Fruit fly (Drosophila melanogaster) whole organism, embryonic: Measurements from ENCODE around the gene CG16779.

ENCODE experiments used
- Ada2b ChIP-seq: fragments of 200-800 bp; sonication (Bioruptor generic); IDR thresholded peaks from 2 replicates; pipeline ENCODE4 v1.3.6; 2022; ENCODE audit warnings: missing biosample characterization, missing genetic modification characterization
- Atf3 ChIP-seq: fragments of 200-800 bp; sonication (Bioruptor generic); optimal IDR thresholded peaks from 3 replicates; lab custom pipeline; 2016; ENCODE audit warnings: missing biosample characterization, missing genetic modification characterization
- CG11560 ChIP-seq: fragments of 200-800 bp; sonication (Bioruptor generic); IDR thresholded peaks from 3 replicates; pipeline ENCODE4 v1.3.6; 2022; ENCODE audit warnings: missing biosample characterization, missing genetic modification characterization
- CG12391 ChIP-seq: fragments of 200-800 bp; sonication (Bioruptor generic); optimal IDR thresholded peaks from 3 replicates; lab custom pipeline; 2018; ENCODE audit warnings: missing biosample characterization, mild to moderate bottlenecking, missing genetic modification characterization, moderate library complexity
- CG13424 ChIP-seq: fragments of 200-800 bp; sonication (Bioruptor generic); optimal IDR thresholded peaks from 2 replicates; lab custom pipeline; 2019; ENCODE audit warnings: missing biosample characterization, mild to moderate bottlenecking, missing genetic modification characterization, moderate library complexity
- CG13894 ChIP-seq: fragments of 200-800 bp; sonication (Bioruptor generic); optimal IDR thresholded peaks from 3 replicates; lab custom pipeline; 2018; ENCODE audit warnings: missing biosample characterization, mild to moderate bottlenecking, missing genetic modification characterization, moderate library complexity
- CG14014 ChIP-seq: fragments of 200-800 bp; sonication (Bioruptor generic); IDR thresholded peaks from 2 replicates; pipeline ENCODE4 v1.3.6; 2022; ENCODE audit warnings: missing biosample characterization, missing genetic modification characterization
- CG15479 ChIP-seq: fragments of 200-800 bp; sonication (Bioruptor generic); optimal IDR thresholded peaks from 3 replicates; lab custom pipeline; 2019; ENCODE audit warnings: missing biosample characterization, mild to moderate bottlenecking, missing genetic modification characterization, moderate library complexity
- CG15601 ChIP-seq: fragments of 200-800 bp; sonication (Bioruptor generic); optimal IDR thresholded peaks from 3 replicates; lab custom pipeline; 2019; ENCODE audit warnings: missing biosample characterization, mild to moderate bottlenecking, missing genetic modification characterization, moderate library complexity
- CG1603 ChIP-seq: fragments of 200-800 bp; sonication (Bioruptor generic); optimal IDR thresholded peaks from 2 replicates; lab custom pipeline; 2019; ENCODE audit warnings: missing biosample characterization, mild to moderate bottlenecking, missing genetic modification characterization, moderate library complexity
- CG1647 ChIP-seq: fragments of 200-800 bp; sonication (Bioruptor generic); optimal IDR thresholded peaks from 3 replicates; lab custom pipeline; 2016; ENCODE audit warnings: missing biosample characterization, missing genetic modification characterization
- CG18476 ChIP-seq: fragments of 200-800 bp; sonication (Bioruptor generic); optimal IDR thresholded peaks from 2 replicates; lab custom pipeline; 2016; ENCODE audit warnings: missing biosample characterization, mild to moderate bottlenecking, missing genetic modification characterization
- CG30020 ChIP-seq: fragments of 200-800 bp; optimal IDR thresholded peaks from 2 replicates; lab custom pipeline; 2019; ENCODE audit warnings: missing biosample characterization, mild to moderate bottlenecking, missing genetic modification characterization, moderate library complexity
- CG30431 ChIP-seq: fragments of 200-800 bp; sonication (Bioruptor generic); optimal IDR thresholded peaks from 2 replicates; lab custom pipeline; 2017; ENCODE audit warnings: missing biosample characterization, missing genetic modification characterization
- CG34224 ChIP-seq: fragments of 200-800 bp; sonication (Bioruptor generic); IDR thresholded peaks from 3 replicates; pipeline ENCODE4 v1.3.6; 2022; ENCODE audit warnings: missing biosample characterization, missing genetic modification characterization; ENCODE audit not compliant: partially characterized antibody
- CG4730 ChIP-seq: fragments of 200-800 bp; sonication (Bioruptor generic); IDR thresholded peaks from 2 replicates; pipeline ENCODE4 v1.3.6; 2022; ENCODE audit warnings: missing biosample characterization, missing genetic modification characterization
- CG6689 ChIP-seq: fragments of 200-800 bp; sonication (Bioruptor generic); IDR thresholded peaks from 2 replicates; pipeline ENCODE4 v1.3.6; 2022; ENCODE audit warnings: missing biosample characterization, missing genetic modification characterization
- CG7928 ChIP-seq: fragments of 200-800 bp; sonication (Bioruptor generic); optimal IDR thresholded peaks from 2 replicates; lab custom pipeline; 2017; ENCODE audit warnings: missing biosample characterization, mild to moderate bottlenecking, missing genetic modification characterization
- CG9876 ChIP-seq: fragments of 200-800 bp; sonication (Bioruptor generic); optimal IDR thresholded peaks from 2 replicates; lab custom pipeline; 2016; ENCODE audit warnings: missing biosample characterization, missing genetic modification characterization
- D ChIP-seq, 2 experiments: fragments of 200-800 bp in 1 of 2; fragments of >200 bp in 1 of 2; sonication (Bioruptor generic) in 1 of 2; optimal IDR thresholded peaks; 2 replicates in 1 of 2; 3 replicates in 1 of 2; lab custom pipeline; 2017; ENCODE audit warnings: mild to moderate bottlenecking in 1 of 2, missing biosample characterization in 1 of 2, missing genetic modification characterization in 1 of 2, missing genetic modification reagents in 1 of 2
- Dref ChIP-seq: fragments of 200-800 bp; sonication (Bioruptor generic); IDR thresholded peaks from 2 replicates; pipeline ENCODE4 v1.3.6; 2022; ENCODE audit warnings: missing biosample characterization, missing genetic modification characterization
- Fer1 ChIP-seq: fragments of 200-800 bp; sonication (Bioruptor generic); optimal IDR thresholded peaks from 2 replicates; lab custom pipeline; 2017; ENCODE audit warnings: missing biosample characterization, mild to moderate bottlenecking, missing genetic modification characterization
- Gsc ChIP-seq: fragments of 200-800 bp; sonication (Bioruptor generic); IDR thresholded peaks from 2 replicates; pipeline ENCODE4 v1.3.6; 2022; ENCODE audit warnings: missing biosample characterization, missing genetic modification characterization
- HHEX ChIP-seq: fragments of 200-800 bp; sonication (Bioruptor generic); optimal IDR thresholded peaks from 3 replicates; lab custom pipeline; 2017; ENCODE audit warnings: missing biosample characterization, mild to moderate bottlenecking, missing genetic modification characterization, missing genetic modification reagents
- HLHmδ ChIP-seq: fragments of 200-800 bp; sonication (Bioruptor generic); optimal IDR thresholded peaks from 2 replicates; lab custom pipeline; 2018; ENCODE audit warnings: missing biosample characterization, mild to moderate bottlenecking, missing genetic modification characterization, moderate library complexity
- Med ChIP-seq: fragments of 200-800 bp; sonication (Bioruptor generic); peaks from one replicate; lab custom pipeline; 2016; ENCODE audit warnings: missing biosample characterization, missing genetic modification characterization, mild to moderate bottlenecking, inconsistent platforms, moderate library complexity
- Myb ChIP-seq: fragments of 200-800 bp; sonication (Bioruptor generic); optimal IDR thresholded peaks from 2 replicates; lab custom pipeline; 2016; ENCODE audit warnings: missing biosample characterization, missing genetic modification characterization
- NC2β ChIP-seq: fragments of 200-800 bp; sonication (Bioruptor generic); optimal IDR thresholded peaks from 2 replicates; lab custom pipeline; 2016; ENCODE audit warnings: missing biosample characterization, missing genetic modification characterization
- NFAT ChIP-seq: fragments of 200-800 bp; sonication (Bioruptor generic); IDR thresholded peaks from 2 replicates; pipeline ENCODE4 v1.3.6; 2022; ENCODE audit warnings: missing biosample characterization, missing genetic modification characterization
- Optix ChIP-seq: fragments of 200-800 bp; sonication (Bioruptor generic); IDR thresholded peaks from 3 replicates; pipeline ENCODE4 v1.3.6; 2022; ENCODE audit warnings: missing biosample characterization, missing genetic modification characterization
- Ravus ChIP-seq: fragments of 200-800 bp; sonication (Bioruptor generic); IDR thresholded peaks from 2 replicates; pipeline ENCODE4 v1.3.6; 2022; ENCODE audit warnings: missing biosample characterization, missing genetic modification characterization
- Rfx ChIP-seq: fragments of 200-800 bp; sonication (Bioruptor generic); IDR thresholded peaks from 2 replicates; pipeline ENCODE4 v1.3.6; 2022; ENCODE audit warnings: missing biosample characterization, missing genetic modification characterization
- Spps ChIP-seq: fragments of 200-800 bp; sonication (Bioruptor generic); optimal IDR thresholded peaks from 2 replicates; lab custom pipeline; 2018; ENCODE audit warnings: missing biosample characterization, mild to moderate bottlenecking, missing genetic modification characterization
- Xrp1 ChIP-seq: fragments of 200-800 bp; sonication (Bioruptor generic); IDR thresholded peaks from 2 replicates; pipeline ENCODE4 v1.3.6; 2022; ENCODE audit warnings: missing biosample characterization, missing genetic modification characterization
- amos ChIP-seq: fragments of 200-800 bp; sonication (Bioruptor generic); IDR thresholded peaks from 2 replicates; pipeline ENCODE4 v1.3.6; 2022; ENCODE audit warnings: missing biosample characterization, missing genetic modification characterization; ENCODE audit not compliant: partially characterized antibody
- ato ChIP-seq: fragments of 200-800 bp; sonication (Bioruptor generic); IDR thresholded peaks from 2 replicates; pipeline ENCODE4 v1.3.6; 2022; ENCODE audit warnings: missing biosample characterization, missing genetic modification characterization; ENCODE audit not compliant: partially characterized antibody
- cas ChIP-seq: fragments of 200-800 bp; sonication (Bioruptor generic); IDR thresholded peaks from 2 replicates; pipeline ENCODE4 v1.3.6; 2022; ENCODE audit warnings: missing biosample characterization, missing genetic modification characterization
- fu2 ChIP-seq: fragments of 200-800 bp; sonication (Bioruptor generic); optimal IDR thresholded peaks from 2 replicates; lab custom pipeline; 2016; ENCODE audit warnings: missing biosample characterization, missing genetic modification characterization
- gce ChIP-seq: fragments of 200-800 bp; sonication (Bioruptor generic); IDR thresholded peaks from 3 replicates; pipeline ENCODE4 v1.3.6; 2022; ENCODE audit warnings: missing biosample characterization, missing genetic modification characterization
- lov ChIP-seq, 2 experiments: fragments of 200-800 bp in 1 of 2; fragments of >200 bp in 1 of 2; sonication (Bioruptor generic) in 1 of 2; IDR thresholded peaks in 1 of 2; optimal IDR thresholded peaks in 1 of 2; 2 replicates in 1 of 2; 3 replicates in 1 of 2; pipeline versions ENCODE4 v1.3.6 to Lab custom; 2017 to 2022; ENCODE audit warnings: missing biosample characterization in 1 of 2, missing genetic modification characterization in 1 of 2
- luna ChIP-seq: fragments of 200-800 bp; sonication (Bioruptor generic); optimal IDR thresholded peaks from 2 replicates; lab custom pipeline; 2016; ENCODE audit warnings: missing biosample characterization, missing genetic modification characterization
- mld ChIP-seq: fragments of 200-800 bp; sonication (Bioruptor generic); IDR thresholded peaks from 3 replicates; pipeline ENCODE4 v1.3.6; 2022; ENCODE audit warnings: missing biosample characterization, missing genetic modification characterization; ENCODE audit not compliant: partially characterized antibody
- pros ChIP-seq: fragments of 200-800 bp; sonication (Bioruptor generic); optimal IDR thresholded peaks from 3 replicates; lab custom pipeline; 2019; ENCODE audit warnings: missing biosample characterization, mild to moderate bottlenecking, missing genetic modification characterization, moderate library complexity
- row ChIP-seq: fragments of 200-800 bp; sonication (Bioruptor generic); IDR thresholded peaks from 3 replicates; pipeline ENCODE4 v1.3.6; 2022; ENCODE audit warnings: missing biosample characterization, missing genetic modification characterization
- sens ChIP-seq: fragments of 200-800 bp; sonication (Bioruptor generic); peaks from one replicate; lab custom pipeline; 2016; ENCODE audit warnings: missing biosample characterization, missing genetic modification characterization
- sens-2 ChIP-seq: fragments of 200-800 bp; sonication (Bioruptor generic); IDR thresholded peaks from 2 replicates; pipeline ENCODE4 v1.3.6; 2022; ENCODE audit warnings: missing biosample characterization, missing genetic modification characterization
- so ChIP-seq: fragments of 200-800 bp; sonication (Bioruptor generic); IDR thresholded peaks from 3 replicates; pipeline ENCODE4 v1.3.6; 2022; ENCODE audit warnings: missing biosample characterization, missing genetic modification characterization
- tap ChIP-seq: fragments of 200-800 bp; optimal IDR thresholded peaks from 3 replicates; lab custom pipeline; 2019; ENCODE audit warnings: missing biosample characterization, mild to moderate bottlenecking, missing genetic modification characterization, moderate library complexity
- ttk ChIP-seq: fragments of 200-800 bp; sonication (Bioruptor generic); IDR thresholded peaks from 2 replicates; pipeline ENCODE4 v2.1.2; 2022; ENCODE audit warnings: missing biosample characterization, missing genetic modification characterization
- usp ChIP-seq: fragments of >200 bp; optimal IDR thresholded peaks from 2 replicates; lab custom pipeline; 2017; ENCODE audit warnings: missing biosample characterization, missing genetic modification characterization
- zen2 ChIP-seq: fragments of 200-800 bp; sonication (Bioruptor generic); IDR thresholded peaks from 3 replicates; pipeline ENCODE4 v1.3.6; 2022; ENCODE audit warnings: missing biosample characterization, missing genetic modification characterization; ENCODE audit not compliant: partially characterized antibody

CG16779 gene

dm6 chr3R:9515860-9516344 is 22.4 kb upstream of the CG16779 start, which contains the start of the genes mRpL47, CG8176 and Kdm3 (continued):
- TF ChIP-seq Ada2b (GFP tag; lab: Robert Waterston, UW) (no peak), Spps (no peak), CG1647 (GFP tag; lab: Kevin White, UChicago) (peak; percentile 86), mld (GFP tag; lab: Robert Waterston, UW) (no peak), Gsc (GFP tag; lab: Robert Waterston, UW) (no peak), CG12391 (peak; percentile 59), CG4730 (GFP tag; lab: Robert Waterston, UW) (no peak), Xrp1 (GFP tag; lab: Robert Waterston, UW) (no peak), lov (optimal IDR thresholded peaks at IDR 0.05; lab: Kevin White, UChicago) (no peak), lov (GFP tag; IDR thresholded peaks at IDR 0.05; lab: Robert Waterston, UW) (no peak), CG9876 (peak; percentile 86), Dref (GFP tag; lab: Robert Waterston, UW) (no peak), CG15601 (tag; lab: Kevin White, UChicago) (peak; percentile 81), Atf3 (GFP tag; lab: Kevin White, UChicago) (peak; percentile 44), sens-2 (GFP tag; lab: Robert Waterston, UW) (no peak), HHEX (GFP tag; lab: Kevin White, UChicago) (no peak), gce (GFP tag; lab: Robert Waterston, UW) (no peak), amos (GFP tag; lab: Robert Waterston, UW) (no peak), so (no peak), CG34224 (no peak), CG11560 (no peak), zen2 (GFP tag; lab: Robert Waterston, UW) (no peak), luna (GFP tag; lab: Kevin White, UChicago) (peak; percentile 69)

- peak; percentile 79 for TF ChIP-seq CG9876
- no peak for TF ChIP-seq row (GFP tag; lab: Robert Waterston, UW)
- TF ChIP-seq Fer1 = peak; percentile 69
- TF ChIP-seq CG7928 (GFP tag; lab: Kevin White, UChicago) = peak; percentile 47
- peak; percentile 77 for TF ChIP-seq fu2
- no peak for TF ChIP-seq usp
- TF ChIP-seq ato (GFP tag; lab: Robert Waterston, UW) = no peak
- peak; percentile 81 for TF ChIP-seq CG13894
- no peak for TF ChIP-seq Rfx (GFP tag; lab: Robert Waterston, UW)
- peak; percentile 69 for TF ChIP-seq CG18476 (GFP tag; lab: Kevin White, UChicago)
- no peak for TF ChIP-seq D (optimal IDR thresholded peaks at IDR 0.05; lab: Kevin White, UChicago)
- no peak for TF ChIP-seq D (GFP tag; optimal IDR thresholded peaks at IDR 0.05; lab: Kevin White, UChicago)
- no peak for TF ChIP-seq CG30431 (GFP tag; lab: Kevin White, UChicago)
- no peak for TF ChIP-seq NFAT (GFP tag; lab: Robert Waterston, UW)
- no peak for TF ChIP-seq CG15479 (GFP tag; lab: Kevin White, UChicago)
- TF ChIP-seq NC2β = peak; percentile 76
- TF ChIP-seq Myb = peak; percentile 72
- TF ChIP-seq CG30020 (tag; lab: Kevin White, UChicago) = peak; percentile 62
- TF ChIP-seq sens (GFP tag; lab: Kevin White, UChicago) = peak; percentile 94
- TF ChIP-seq Med (GFP tag; lab: Kevin White, UChicago) = peak; percentile 96
- TF ChIP-seq CG6689 (GFP tag; lab: Robert Waterston, UW) = no peak
- no peak for TF ChIP-seq CG14014
- TF ChIP-seq cas = no peak
- TF ChIP-seq HLHmδ (GFP tag; lab: Kevin White, UChicago) = no peak
- TF ChIP-seq pros (GFP tag; lab: Kevin White, UChicago) = no peak
- TF ChIP-seq CG13424 (tag; lab: Kevin White, UChicago) = peak; percentile 82
- no peak for TF ChIP-seq Ravus (GFP tag; lab: Robert Waterston, UW)
- TF ChIP-seq Optix (GFP tag; lab: Robert Waterston, UW) = no peak
- TF ChIP-seq ttk (GFP tag; lab: Robert Waterston, UW) = no peak
- TF ChIP-seq tap = peak; percentile 13
- peak; percentile 72 for TF ChIP-seq CG1603 (tag; lab: Kevin White, UChicago)
Observed at dm6 chr3R:9513052-9513420, 19.6 kb upstream of the CG16779 start, which contains the start of the genes Ras85D and Rlb1. Ras85D (minus strand) TSS chr3R:9513067. Rlb1 (plus strand) TSS chr3R:9513327.
